Fruit fly (Drosophila melanogaster): Measurements from ENCODE around the gene jigr1.

dm6 chr3R:25661531-25662193, 24.0 kb downstream of the jigr1 start, which contains the start of gene RASSF8:
- TF ChIP-seq psq (GFP tag; optimal IDR thresholded peaks at IDR 0.05): no peak
- peak; percentile 27 for TF ChIP-seq HLH106 (tag; optimal IDR thresholded peaks at IDR 0.05)
- TF ChIP-seq OdsH (GFP tag; optimal IDR thresholded peaks at IDR 0.05): no peak
- no peak for TF ChIP-seq Hr78 (GFP tag; optimal IDR thresholded peaks at IDR 0.05)
- no peak for TF ChIP-seq lola (GFP tag; optimal IDR thresholded peaks at IDR 0.05)
- no peak for TF ChIP-seq Hnf4 (GFP tag; optimal IDR thresholded peaks at IDR 0.05)
- no peak for TF ChIP-seq dsf (GFP tag; optimal IDR thresholded peaks at IDR 0.05; ENCODE audit: borderline replicate concordance)
